Worm (Caenorhabditis elegans) whole organism, late embryonic: ENCODE results near the gene Y41E3.18.

Source experiments
- C38D4.7 ChIP-seq: fragments of 200-800 bp; sonication (Bioruptor generic); optimal IDR thresholded peaks from 2 replicates; lab custom pipeline; 2018; ENCODE audit warnings: mild to moderate bottlenecking, missing genetic modification characterization, moderate library complexity, missing compliant biosample characterization
- F13H6.1 ChIP-seq: sonication (generic microtip); optimal IDR thresholded peaks from 2 replicates; lab custom pipeline; 2016; ENCODE audit warnings: missing genetic modification characterization, missing compliant biosample characterization
- ahr-1 ChIP-seq: sonication (generic microtip); optimal IDR thresholded peaks from 2 replicates; lab custom pipeline; 2016; ENCODE audit warnings: missing genetic modification characterization, missing compliant biosample characterization
- ama-1 ChIP-seq: fragments of 150-350 bp; optimal IDR thresholded peaks from 2 replicates; lab custom pipeline; 2014
- ceh-30 ChIP-seq: fragments of 150-350 bp; optimal IDR thresholded peaks from 2 replicates; lab custom pipeline; 2014; ENCODE audit warnings: missing biosample characterization, missing genetic modification characterization
- ceh-31 ChIP-seq: sonication (generic microtip); optimal IDR thresholded peaks from 2 replicates; lab custom pipeline; 2016; ENCODE audit warnings: missing genetic modification characterization, missing compliant biosample characterization
- ceh-45 ChIP-seq: fragments of 200-800 bp; sonication (Bioruptor generic); IDR thresholded peaks from 2 replicates; pipeline ENCODE4 v1.3.6; 2022; ENCODE audit warnings: missing genetic modification reagents, missing genetic modification characterization, missing compliant biosample characterization
- ceh-48 ChIP-seq: sonication (generic microtip); optimal IDR thresholded peaks from 2 replicates; lab custom pipeline; 2016; ENCODE audit warnings: missing genetic modification characterization, inconsistent platforms, missing compliant biosample characterization
- ceh-9 ChIP-seq: sonication (generic microtip); optimal IDR thresholded peaks from 2 replicates; lab custom pipeline; 2016; ENCODE audit warnings: mild to moderate bottlenecking, missing genetic modification characterization, inconsistent platforms, missing compliant biosample characterization
- che-1 ChIP-seq: sonication (generic microtip); optimal IDR thresholded peaks from 2 replicates; lab custom pipeline; 2016; ENCODE audit warnings: mild to moderate bottlenecking, missing genetic modification characterization, missing compliant biosample characterization
- dmd-4 ChIP-seq: sonication (generic microtip); optimal IDR thresholded peaks from 2 replicates; lab custom pipeline; 2016; ENCODE audit warnings: borderline replicate concordance, missing genetic modification characterization, missing compliant biosample characterization
- fkh-10 ChIP-seq: fragments of 150-350 bp; optimal IDR thresholded peaks from 2 replicates; lab custom pipeline; 2014; ENCODE audit warnings: missing biosample characterization, missing genetic modification reagents, missing genetic modification characterization
- hlh-13 ChIP-seq: fragments of 200-800 bp; sonication (Bioruptor generic); optimal IDR thresholded peaks from 2 replicates; lab custom pipeline; 2018; ENCODE audit warnings: mild to moderate bottlenecking, missing genetic modification characterization, missing compliant biosample characterization
- hlh-15 ChIP-seq: sonication (generic microtip); optimal IDR thresholded peaks from 2 replicates; lab custom pipeline; 2016; ENCODE audit warnings: missing genetic modification characterization, missing compliant biosample characterization
- hlh-30 ChIP-seq: sonication (generic microtip); optimal IDR thresholded peaks from 2 replicates; lab custom pipeline; 2017; ENCODE audit warnings: antibody characterized with exemption, missing genetic modification characterization, missing compliant biosample characterization; ENCODE audit not compliant: insufficient read depth
- hlh-8 ChIP-seq: sonication (generic microtip); optimal IDR thresholded peaks from 2 replicates; lab custom pipeline; 2016; ENCODE audit warnings: missing genotype, missing genetic modification characterization, missing compliant biosample characterization
- madf-2 ChIP-seq: sonication (generic microtip); optimal IDR thresholded peaks from 2 replicates; lab custom pipeline; 2017; ENCODE audit warnings: missing genetic modification characterization, missing compliant biosample characterization
- mec-3 ChIP-seq: sonication (generic microtip); optimal IDR thresholded peaks from 2 replicates; lab custom pipeline; 2016; ENCODE audit warnings: borderline replicate concordance, missing genetic modification characterization, missing compliant biosample characterization
- nfya-1 ChIP-seq: sonication (generic microtip); optimal IDR thresholded peaks from 2 replicates; lab custom pipeline; 2017; ENCODE audit warnings: missing genetic modification characterization, mild to moderate bottlenecking, missing compliant biosample characterization, antibody characterized with exemption, moderate library complexity
- nhr-11 ChIP-seq: fragments of 150-350 bp; optimal IDR thresholded peaks from 2 replicates; lab custom pipeline; 2014; ENCODE audit warnings: missing biosample characterization, missing genetic modification characterization
- odd-2 ChIP-seq: sonication (generic microtip); optimal IDR thresholded peaks from 2 replicates; lab custom pipeline; 2017; ENCODE audit warnings: antibody characterized with exemption, mild to moderate bottlenecking, missing genetic modification characterization, missing compliant biosample characterization
- pag-3 ChIP-seq: sonication (generic microtip); optimal IDR thresholded peaks from 2 replicates; lab custom pipeline; 2016; ENCODE audit warnings: missing compliant biosample characterization, missing genetic modification characterization, borderline replicate concordance
- pat-9 ChIP-seq: fragments of 200-800 bp; sonication (Bioruptor generic); optimal IDR thresholded peaks from 2 replicates; lab custom pipeline; 2018; ENCODE audit warnings: mild to moderate bottlenecking, missing genetic modification characterization, moderate library complexity, missing compliant biosample characterization
- pha-2 ChIP-seq: sonication (generic microtip); optimal IDR thresholded peaks from 2 replicates; lab custom pipeline; 2017; ENCODE audit warnings: mild to moderate bottlenecking, missing genetic modification characterization, missing compliant biosample characterization
- pqm-1 ChIP-seq: sonication (generic microtip); optimal IDR thresholded peaks from 2 replicates; lab custom pipeline; 2016; ENCODE audit warnings: missing genetic modification characterization, missing compliant biosample characterization
- sdc-2 ChIP-seq: sonication (generic microtip); optimal IDR thresholded peaks from 2 replicates; lab custom pipeline; 2016; ENCODE audit warnings: missing genotype, missing genetic modification characterization, missing compliant biosample characterization
- syd-9 ChIP-seq: sonication (generic microtip); optimal IDR thresholded peaks from 2 replicates; lab custom pipeline; 2016; ENCODE audit warnings: mild to moderate bottlenecking, missing genetic modification characterization, moderate library complexity, missing compliant biosample characterization
- tbx-2 ChIP-seq: sonication (generic microtip); optimal IDR thresholded peaks from 2 replicates; lab custom pipeline; 2016; ENCODE audit warnings: missing genetic modification characterization, missing compliant biosample characterization
- tbx-7 ChIP-seq: sonication (generic microtip); optimal IDR thresholded peaks from 2 replicates; lab custom pipeline; 2016; ENCODE audit warnings: missing genotype, missing genetic modification characterization, missing compliant biosample characterization
- ttx-3 ChIP-seq: sonication (generic microtip); optimal IDR thresholded peaks from 2 replicates; lab custom pipeline; 2016; ENCODE audit warnings: missing genetic modification reagents, missing genetic modification characterization, missing compliant biosample characterization
- unc-55 ChIP-seq: sonication (generic microtip); optimal IDR thresholded peaks from 2 replicates; lab custom pipeline; 2017; ENCODE audit warnings: missing biosample characterization, missing genetic modification reagents, missing genetic modification characterization
- unc-86 ChIP-seq: sonication (generic microtip); optimal IDR thresholded peaks from 2 replicates; lab custom pipeline; 2016; ENCODE audit warnings: missing genetic modification characterization, missing compliant biosample characterization
- ztf-16 ChIP-seq: sonication (generic microtip); optimal IDR thresholded peaks from 2 replicates; lab custom pipeline; 2017; ENCODE audit warnings: missing genetic modification characterization, missing compliant biosample characterization

Y41E3.18 gene

DNA sequence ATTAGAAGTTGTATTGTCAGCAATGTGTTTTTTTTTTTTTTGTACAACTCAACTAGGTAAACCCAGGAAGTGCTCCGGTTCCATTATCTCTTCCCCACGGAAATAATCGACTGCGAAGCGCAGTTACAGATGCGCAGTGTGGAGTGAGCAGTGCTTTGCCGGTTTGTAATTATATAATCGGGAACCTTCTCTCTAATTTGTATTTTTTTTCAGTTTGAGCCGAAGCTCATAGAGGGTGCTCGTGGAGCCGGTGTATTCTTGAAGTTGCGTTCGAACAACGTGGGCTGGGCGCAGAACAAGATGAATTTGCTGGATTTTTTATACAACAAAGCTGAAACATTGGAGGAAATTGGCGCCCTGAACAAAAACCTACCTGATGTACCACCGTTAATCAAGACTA is 7.6 kb downstream of the Y41E3.18 start, which contains the start of gene Y41E3.13:
Gene Y41E3.13 (plus strand): TSS at position 301 of the 400 bp plus-strand sequence.
- no peak for TF ChIP-seq dmd-4 (tag; lab: Kevin White, UChicago)
- TF ChIP-seq F13H6.1, result no peak
- no peak for TF ChIP-seq pag-3
- TF ChIP-seq ceh-45 (GFP tag; lab: Robert Waterston, UW), result no peak
- TF ChIP-seq che-1 (tag; lab: Kevin White, UChicago), result no peak
- no peak for TF ChIP-seq ceh-9 (tag; lab: Kevin White, UChicago)
- no peak for TF ChIP-seq unc-86 (tag; lab: Kevin White, UChicago)
- TF ChIP-seq odd-2 (tag; lab: Kevin White, UChicago), result no peak
- TF ChIP-seq fkh-10 (GFP tag; lab: Kevin White, UChicago), result no peak
- TF ChIP-seq ttx-3, result no peak
- no peak for TF ChIP-seq tbx-7
- no peak for TF ChIP-seq hlh-13 (GFP tag; lab: Kevin White, UChicago)

DNA sequence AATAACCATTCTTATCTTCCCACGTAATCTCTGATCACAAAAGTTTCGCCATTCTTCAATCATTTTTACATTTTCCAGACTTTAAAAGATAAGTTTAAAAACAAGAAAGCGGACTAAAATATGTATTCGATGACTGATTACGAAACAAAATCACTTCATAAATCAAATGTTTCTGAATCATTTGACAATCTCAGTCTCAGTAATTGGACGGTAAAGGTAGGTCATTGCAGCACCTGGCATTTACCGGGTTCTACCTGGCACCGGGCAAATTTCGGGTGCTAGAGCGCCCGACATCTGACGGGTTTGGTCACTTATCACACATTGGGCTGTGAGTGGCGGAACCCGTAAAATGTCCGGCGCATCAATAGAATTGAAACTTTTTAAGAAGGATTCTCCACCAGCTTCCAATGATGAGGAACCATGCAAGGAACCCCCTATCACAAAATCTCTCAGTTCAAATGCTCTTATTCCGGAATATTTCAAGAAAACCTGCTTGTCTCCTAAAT is 9.4 kb downstream of the Y41E3.18 start, which contains the start of gene Y41E3.19:
Gene Y41E3.19 (plus strand): TSS at position 51 of the 506 bp plus-strand sequence.
- no peak for TF ChIP-seq pha-2 (tag; lab: Kevin White, UChicago)
- TF ChIP-seq ceh-31 (tag; lab: Kevin White, UChicago), result no peak
- no peak for TF ChIP-seq unc-55

- no peak for TF ChIP-seq ceh-9 (tag; lab: Kevin White, UChicago)
- TF ChIP-seq ama-1 (lab: Kevin White, UChicago), result no peak
- no peak for TF ChIP-seq tbx-2 (tag; lab: Kevin White, UChicago)
- TF ChIP-seq syd-9 (tag; lab: Kevin White, UChicago), result no peak
- TF ChIP-seq pqm-1 (tag; lab: Kevin White, UChicago), result no peak
- TF ChIP-seq hlh-8 (tag; lab: Kevin White, UChicago), result no peak
- no peak for TF ChIP-seq ahr-1 (tag; lab: Kevin White, UChicago)
- TF ChIP-seq pag-3, result no peak
- TF ChIP-seq nhr-11 (tag; lab: Kevin White, UChicago), result no peak
- no peak for TF ChIP-seq hlh-30 (tag; lab: Kevin White, UChicago)
- no peak for TF ChIP-seq mec-3 (tag; lab: Kevin White, UChicago)
- no peak for TF ChIP-seq tbx-7
- TF ChIP-seq madf-2 (tag; lab: Kevin White, UChicago), result no peak
- no peak for TF ChIP-seq odd-2 (tag; lab: Kevin White, UChicago)
- no peak for TF ChIP-seq ztf-16 (tag; lab: Kevin White, UChicago)
Measured at ce11 chrIV:15053271-15053670, 12.3 kb downstream of the Y41E3.18 start, which contains the start of gene srt-47. Gene srt-47, minus strand, starts transcription at chrIV:15053371.

DNA sequence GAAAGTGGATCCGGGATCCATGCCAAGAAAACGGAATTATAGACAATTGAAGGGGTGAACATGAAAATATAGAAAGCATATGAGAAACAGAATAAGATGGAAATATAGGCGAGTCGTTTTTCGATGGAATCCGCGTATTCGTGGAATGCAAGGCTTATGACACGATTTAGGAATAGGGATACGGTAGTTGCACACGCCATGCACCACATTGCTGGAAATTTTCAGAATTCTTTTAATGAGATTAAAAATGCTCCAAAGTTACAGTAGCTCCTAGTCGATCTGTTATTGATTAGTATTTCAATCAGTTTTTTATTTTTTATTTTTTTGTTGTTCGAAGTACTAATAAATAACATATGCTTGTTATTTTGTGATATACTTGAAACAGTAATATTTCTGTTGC is 14.5 kb downstream of the Y41E3.18 start:
- TF ChIP-seq che-1 (tag; lab: Kevin White, UChicago) (no peak), tbx-2 (tag; lab: Kevin White, UChicago) (no peak), C38D4.7 (GFP tag; lab: Kevin White, UChicago) (no peak), hlh-15 (tag; lab: Kevin White, UChicago) (no peak), ceh-48 (no peak), ceh-30 (tag; lab: Kevin White, UChicago) (no peak), odd-2 (tag; lab: Kevin White, UChicago) (no peak), sdc-2 (tag; lab: Kevin White, UChicago) (no peak)

- peak; percentile 98 for TF ChIP-seq nfya-1 (tag; lab: Kevin White, UChicago)
- no peak for TF ChIP-seq pat-9
Measured at ce11 chrIV:15049288-15050094, 16.1 kb downstream of the Y41E3.18 start.
